Fruit fly (Drosophila melanogaster): Measurements from ENCODE around the gene CG42371.

The CG42371 gene

DNA sequence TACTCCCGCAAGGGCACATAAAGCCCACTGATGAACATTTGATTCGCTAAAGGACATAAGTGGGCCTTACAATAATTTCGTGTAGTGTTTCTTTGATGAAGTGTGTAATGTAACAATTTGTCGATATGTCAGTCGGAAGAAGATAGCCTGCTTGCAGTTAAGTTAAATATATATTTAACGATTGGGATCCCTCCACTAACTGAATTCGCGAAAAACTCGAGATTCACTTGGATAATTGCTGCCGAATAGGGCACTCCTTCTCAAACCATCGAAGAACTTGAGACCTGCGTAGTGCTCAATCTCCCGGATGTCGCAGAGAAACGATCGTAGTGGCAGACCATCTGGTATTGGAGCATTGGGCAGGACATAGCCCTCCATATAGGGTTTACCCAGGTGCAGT lies 21.1 kb upstream of the CG42371 start, which contains the start of gene Tengl3:
TSS of gene Tengl3 (minus strand) at position 101 of the 400 bp plus-strand sequence.
- no peak for TF ChIP-seq Sin3A (optimal IDR thresholded peaks at IDR 0.05)
- TF ChIP-seq ttk (optimal IDR thresholded peaks at IDR 0.05) = no peak
- no peak for TF ChIP-seq h (optimal IDR thresholded peaks at IDR 0.05)
- no peak for TF ChIP-seq insv (optimal IDR thresholded peaks at IDR 0.05)
- no peak for TF ChIP-seq psq (optimal IDR thresholded peaks at IDR 0.05)
- TF ChIP-seq Myc (optimal IDR thresholded peaks at IDR 0.05) = no peak

DNA sequence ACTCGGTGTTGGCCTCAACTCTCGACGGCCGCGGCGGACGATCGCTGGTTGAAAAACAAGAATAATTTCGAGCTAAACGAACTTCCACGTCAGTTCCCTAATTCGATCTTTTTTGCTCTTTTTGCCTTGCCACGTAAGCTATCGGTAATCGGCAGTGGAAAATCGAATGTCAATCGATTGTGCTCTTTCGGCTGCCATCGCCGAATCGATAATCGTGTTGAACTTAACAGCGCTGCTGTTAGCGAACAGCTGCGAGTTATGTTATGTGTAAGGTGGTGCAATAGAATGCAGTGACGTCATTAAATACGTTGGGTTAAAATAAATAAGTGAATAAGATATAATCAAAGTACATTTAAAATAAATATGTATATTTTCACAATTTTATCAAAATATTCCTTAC lies 19.7 kb upstream of the CG42371 start, which contains the start of gene Sec24CD:
TSS of gene Sec24CD (minus strand) at position 123 of the 400 bp plus-strand sequence.
- TF ChIP-seq h (optimal IDR thresholded peaks at IDR 0.05) (no peak), psq (optimal IDR thresholded peaks at IDR 0.05) (peak; percentile 28)

DNA sequence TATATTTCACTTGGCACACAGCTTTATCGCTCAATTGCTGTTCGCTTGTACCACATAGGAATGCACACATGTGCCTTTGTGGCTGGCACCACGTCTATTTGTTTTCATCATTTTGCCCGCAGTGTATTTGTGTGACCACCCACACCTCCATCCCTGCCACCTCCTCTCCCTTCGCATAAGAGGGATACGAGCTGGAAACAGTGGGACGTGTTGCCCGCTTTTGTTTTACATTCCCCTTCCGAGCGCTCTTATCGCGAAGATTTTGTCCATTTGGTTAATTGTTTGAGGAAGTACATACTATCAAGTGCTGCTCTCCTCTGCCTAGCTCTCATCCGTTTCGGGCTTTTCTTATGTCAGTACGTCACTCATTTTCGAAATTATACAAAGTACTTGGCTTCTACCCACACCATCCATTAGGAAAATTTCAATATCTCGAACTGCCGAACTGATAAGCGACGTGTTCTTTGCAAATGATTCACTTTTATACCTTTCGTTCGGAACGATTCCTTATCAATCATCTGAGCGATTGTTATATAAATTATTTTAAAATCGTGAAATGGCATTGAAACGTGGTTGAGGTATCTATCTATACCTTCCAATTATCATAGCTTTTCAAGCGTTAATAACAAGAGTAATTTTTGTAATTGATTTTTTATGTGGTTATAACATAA lies 11.3 kb upstream of the CG42371 start:
- TF ChIP-seq psq (optimal IDR thresholded peaks at IDR 0.05) (no peak), Myc (optimal IDR thresholded peaks at IDR 0.05) (no peak), insv (optimal IDR thresholded peaks at IDR 0.05) (no peak)

DNA sequence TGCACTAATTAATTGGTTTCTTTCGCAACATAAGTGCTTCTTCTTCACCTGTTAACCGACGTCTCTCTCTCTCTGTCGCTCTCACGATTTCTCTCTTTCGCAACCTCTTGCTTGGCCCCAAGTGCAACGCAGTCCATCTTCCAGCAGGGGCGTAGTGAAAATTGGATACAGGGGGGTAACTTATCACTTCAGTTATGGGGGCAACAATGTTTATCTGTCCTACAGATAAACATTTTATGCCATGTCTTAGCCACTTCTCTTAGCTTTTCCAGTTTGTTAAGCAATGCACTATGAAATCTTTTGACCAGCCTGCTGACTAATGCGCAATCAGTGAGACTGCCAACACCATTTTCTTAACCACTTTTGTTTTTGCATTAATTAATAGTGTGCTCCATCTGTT lies 10.3 kb upstream of the CG42371 start:
- TF ChIP-seq h (optimal IDR thresholded peaks at IDR 0.05) (no peak), Myc (optimal IDR thresholded peaks at IDR 0.05) (no peak), ttk (optimal IDR thresholded peaks at IDR 0.05) (no peak), insv (optimal IDR thresholded peaks at IDR 0.05) (no peak), psq (optimal IDR thresholded peaks at IDR 0.05) (no peak), Sin3A (optimal IDR thresholded peaks at IDR 0.05) (no peak)

DNA sequence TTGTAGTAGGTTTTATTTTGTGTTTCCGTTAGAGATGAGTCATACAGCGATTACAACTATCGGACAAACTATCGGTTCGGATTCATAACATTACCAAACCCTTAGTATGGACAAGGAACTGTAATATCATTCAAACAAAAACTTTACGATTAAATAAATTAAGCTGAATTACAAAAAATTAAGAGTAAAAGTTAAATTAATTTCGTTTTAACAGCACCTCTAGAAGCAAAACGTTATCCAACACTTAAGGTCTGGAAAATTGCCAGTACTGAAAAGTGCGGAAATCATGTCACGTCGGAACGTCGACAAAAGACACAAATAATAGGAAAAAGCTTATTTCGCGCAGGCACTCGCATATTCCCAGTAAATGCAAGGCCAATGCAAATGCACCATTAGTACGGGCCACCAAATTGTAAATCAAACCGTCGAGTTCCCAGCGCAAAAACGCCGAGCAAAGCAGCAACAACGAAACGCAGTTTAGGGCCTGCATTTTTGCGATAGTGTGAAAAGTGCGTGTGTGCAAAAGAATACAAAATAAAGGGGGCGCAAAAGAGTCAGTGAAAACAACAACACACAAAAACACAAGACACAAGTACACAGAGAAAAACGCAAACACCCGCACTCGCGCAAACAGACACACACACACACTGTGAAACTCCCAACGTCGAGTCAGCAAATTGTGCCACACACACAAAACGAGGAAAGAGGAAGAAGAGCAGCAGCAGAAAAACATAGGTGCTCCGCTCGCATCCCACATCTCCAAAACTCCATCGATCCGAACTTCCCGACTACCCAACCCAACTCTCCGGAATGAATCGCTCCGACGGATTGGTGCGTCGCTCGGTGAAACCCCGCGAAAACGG lies 9.4 kb upstream of the CG42371 start, which contains the start of the genes CG15387 and sau:
TSS of gene CG15387 (minus strand) at position 36 of the 863 bp plus-strand sequence.
TSS of gene sau (plus strand) at position 84 of the 863 bp plus-strand sequence.
- TF ChIP-seq psq (optimal IDR thresholded peaks at IDR 0.05) (no peak), insv (optimal IDR thresholded peaks at IDR 0.05) (no peak), Myc (optimal IDR thresholded peaks at IDR 0.05) (no peak), Sin3A (optimal IDR thresholded peaks at IDR 0.05) (no peak), ttk (optimal IDR thresholded peaks at IDR 0.05) (no peak), h (optimal IDR thresholded peaks at IDR 0.05) (no peak)

DNA sequence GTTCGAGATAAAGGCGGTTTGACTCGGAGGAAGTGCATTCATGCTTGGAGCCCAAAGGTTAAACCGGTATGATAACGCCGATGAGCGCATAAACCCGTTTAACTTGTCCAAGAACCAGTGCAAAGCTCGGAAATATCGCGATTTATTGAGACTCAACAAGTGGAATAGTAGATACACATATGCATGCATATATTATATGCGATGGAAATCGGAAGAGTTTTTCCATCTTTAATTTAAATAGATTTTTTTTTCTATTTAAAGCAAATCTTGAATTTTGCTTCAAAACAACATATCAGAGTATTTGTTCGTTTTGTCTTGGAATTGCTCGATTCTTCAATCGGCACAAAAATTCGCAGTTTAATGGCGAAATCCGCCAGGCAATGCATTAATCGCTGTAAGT lies 5.3 kb upstream of the CG42371 start:
- TF ChIP-seq insv (optimal IDR thresholded peaks at IDR 0.05) = no peak
- no peak for TF ChIP-seq Myc (optimal IDR thresholded peaks at IDR 0.05)
- no peak for TF ChIP-seq h (optimal IDR thresholded peaks at IDR 0.05)
- TF ChIP-seq ttk (optimal IDR thresholded peaks at IDR 0.05) = no peak

DNA sequence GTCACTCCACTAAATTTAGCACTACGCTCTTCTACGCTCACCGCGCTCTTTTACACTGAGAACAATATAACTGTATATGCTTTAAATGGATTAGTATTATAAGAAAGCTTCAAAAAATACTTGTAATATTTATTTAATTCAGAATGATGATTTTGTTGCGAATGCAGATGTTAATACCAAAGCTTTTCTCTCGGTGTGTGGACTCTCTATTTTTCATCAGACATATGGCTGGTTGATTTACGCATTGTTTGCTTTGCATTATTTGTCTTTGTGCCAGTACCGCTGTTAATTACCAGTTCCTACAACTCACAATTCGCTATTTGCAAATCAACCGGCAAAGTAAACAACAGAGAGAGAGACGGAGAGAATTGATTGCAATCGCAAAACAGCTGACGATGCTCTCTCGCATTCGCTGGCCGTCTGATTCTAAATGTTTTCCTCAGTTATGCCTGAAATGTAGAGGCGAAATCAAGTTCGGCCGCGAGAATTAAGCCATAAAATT lies 4.7 kb upstream of the CG42371 start:
- TF ChIP-seq ttk (optimal IDR thresholded peaks at IDR 0.05) = no peak
- no peak for TF ChIP-seq Myc (optimal IDR thresholded peaks at IDR 0.05)
- no peak for TF ChIP-seq psq (optimal IDR thresholded peaks at IDR 0.05)
- TF ChIP-seq insv (optimal IDR thresholded peaks at IDR 0.05) = no peak
- no peak for TF ChIP-seq Sin3A (optimal IDR thresholded peaks at IDR 0.05)
- TF ChIP-seq h (optimal IDR thresholded peaks at IDR 0.05) = no peak

DNA sequence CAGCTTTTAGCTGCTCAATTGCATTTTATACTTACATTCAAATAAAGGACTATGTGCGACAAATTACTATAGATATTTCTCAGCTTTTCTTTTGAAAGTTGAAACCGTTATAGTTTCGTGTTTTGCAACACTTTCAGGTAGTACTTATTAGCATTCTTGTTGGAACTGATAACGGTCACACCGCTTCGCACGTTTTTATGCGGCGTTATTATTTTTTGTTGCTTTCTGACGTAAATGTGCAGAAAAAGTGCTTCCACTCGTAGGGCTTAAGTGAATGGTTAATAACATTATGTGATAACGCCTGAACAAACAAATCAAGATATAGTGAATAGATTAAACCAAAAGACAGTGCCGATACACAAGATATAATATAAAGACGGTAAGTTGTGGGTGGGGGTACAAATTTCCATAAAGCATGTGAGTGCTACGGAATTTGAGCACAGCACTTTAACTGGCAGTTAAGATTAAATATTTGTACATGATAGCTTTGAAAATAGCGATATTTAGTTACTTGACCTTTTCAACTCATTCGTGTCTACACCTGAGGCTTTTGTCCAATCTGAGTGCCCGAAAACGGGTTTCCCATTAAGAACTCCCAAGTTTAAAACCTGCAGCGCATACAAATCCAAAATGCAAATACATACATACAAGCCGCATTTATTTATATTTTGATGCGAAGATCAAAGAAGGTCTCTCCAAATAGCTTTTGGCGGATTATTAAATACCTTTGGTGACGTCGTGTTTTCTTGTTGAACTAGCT lies 3.7 kb upstream of the CG42371 start, which contains the start of gene papi:
TSS of gene papi (plus strand) at position 176 of the 760 bp plus-strand sequence.
- TF ChIP-seq insv (optimal IDR thresholded peaks at IDR 0.05) (no peak), Sin3A (optimal IDR thresholded peaks at IDR 0.05) (no peak), Myc (optimal IDR thresholded peaks at IDR 0.05) (no peak), h (optimal IDR thresholded peaks at IDR 0.05) (no peak), ttk (optimal IDR thresholded peaks at IDR 0.05) (no peak), psq (optimal IDR thresholded peaks at IDR 0.05) (no peak)

DNA sequence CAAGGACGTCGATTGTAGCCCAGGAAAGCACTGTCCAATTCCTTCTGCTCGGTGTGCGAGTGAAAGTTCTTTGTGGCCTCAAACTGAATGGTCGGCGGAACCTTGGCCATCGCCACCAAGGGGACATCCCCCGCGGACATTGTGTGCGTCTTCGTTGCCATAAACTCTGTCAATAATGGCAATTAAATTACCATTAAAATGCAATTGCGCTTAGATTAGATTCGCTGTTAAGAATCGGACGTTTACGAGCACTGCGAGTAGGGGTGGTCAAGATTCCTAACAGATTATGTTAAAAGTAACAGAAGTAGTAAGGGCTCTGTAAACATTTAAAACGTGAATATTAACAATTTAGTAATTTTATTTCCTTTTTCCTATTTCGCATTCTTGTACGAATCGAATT lies 981 bp downstream of the CG42371 start, which contains the start of gene daed:
TSS of gene daed (minus strand) at position 247 of the 400 bp plus-strand sequence.
- TF ChIP-seq h (optimal IDR thresholded peaks at IDR 0.05) (no peak), Myc (optimal IDR thresholded peaks at IDR 0.05) (no peak), Sin3A (optimal IDR thresholded peaks at IDR 0.05) (no peak)

DNA sequence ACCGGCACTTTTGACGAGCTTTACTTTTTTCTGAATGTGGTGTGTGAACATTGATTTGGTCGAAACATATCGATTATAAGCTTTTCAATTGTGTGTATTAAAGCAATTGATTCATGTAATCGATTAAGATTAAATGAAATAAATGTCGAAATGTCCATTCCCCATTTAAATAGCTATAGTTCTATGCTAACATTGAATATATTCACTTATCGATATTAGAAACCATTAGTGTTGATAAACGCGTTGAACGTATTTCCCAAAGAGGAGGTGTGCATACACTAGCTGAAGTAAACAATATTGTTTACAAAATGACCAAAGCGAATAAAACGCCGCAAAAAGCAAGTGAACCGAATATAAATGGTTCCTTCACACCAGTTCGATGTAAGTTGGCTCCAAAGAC lies 3.0 kb downstream of the CG42371 start, which contains the start of the genes Uch and CG34174:
TSS of gene Uch (minus strand) at position 208 of the 400 bp plus-strand sequence.
TSS of gene CG34174 (plus strand) at position 263 of the 400 bp plus-strand sequence.
- no peak for TF ChIP-seq h (optimal IDR thresholded peaks at IDR 0.05)
- TF ChIP-seq ttk (optimal IDR thresholded peaks at IDR 0.05) = no peak
- TF ChIP-seq Sin3A (optimal IDR thresholded peaks at IDR 0.05) = no peak
- no peak for TF ChIP-seq Myc (optimal IDR thresholded peaks at IDR 0.05)
- TF ChIP-seq psq (optimal IDR thresholded peaks at IDR 0.05) = no peak
- no peak for TF ChIP-seq insv (optimal IDR thresholded peaks at IDR 0.05)

DNA sequence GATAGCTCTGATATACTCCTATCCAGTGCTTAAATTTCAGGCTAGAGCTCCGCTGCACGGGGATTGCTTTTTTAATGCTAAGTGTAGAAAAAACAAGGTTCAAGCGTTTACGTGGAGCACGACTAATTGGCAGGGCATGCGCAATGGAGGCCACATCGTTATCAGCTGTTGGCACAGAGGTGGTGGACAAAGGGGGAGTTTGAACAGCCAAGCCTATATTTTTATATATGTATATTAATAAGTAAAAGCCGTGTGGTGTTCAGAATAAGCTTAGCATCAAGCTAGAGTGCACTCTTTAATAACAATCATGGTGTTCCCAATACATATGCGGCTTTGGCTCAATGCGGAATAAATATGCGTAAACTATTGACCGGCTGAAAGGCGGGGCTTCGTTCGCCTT lies 4.6 kb downstream of the CG42371 start, which contains the start of gene CG15385:
TSS of gene CG15385 (minus strand) at position 94 of the 400 bp plus-strand sequence.
- no peak for TF ChIP-seq h (optimal IDR thresholded peaks at IDR 0.05)
- no peak for TF ChIP-seq insv (optimal IDR thresholded peaks at IDR 0.05)
- no peak for TF ChIP-seq Myc (optimal IDR thresholded peaks at IDR 0.05)
- no peak for TF ChIP-seq ttk (optimal IDR thresholded peaks at IDR 0.05)
- no peak for TF ChIP-seq Sin3A (optimal IDR thresholded peaks at IDR 0.05)
- no peak for TF ChIP-seq psq (optimal IDR thresholded peaks at IDR 0.05)

Measured in Kc167 (cell line).